Fruit fly (Drosophila melanogaster) whole organism, prepupa: Measurements from ENCODE around the gene CG44227.

Source experiments
- CG6854 ChIP-seq: fragments of 200-800 bp; sonication (Bioruptor generic); optimal IDR thresholded peaks from 2 replicates; lab custom pipeline; 2017; ENCODE audit warnings: missing biosample characterization, mild to moderate bottlenecking, missing genetic modification characterization
- achi ChIP-seq: fragments of 200-800 bp; sonication (Bioruptor generic); optimal IDR thresholded peaks from 3 replicates; lab custom pipeline; 2016; ENCODE audit warnings: missing biosample characterization, missing genetic modification characterization
- lz ChIP-seq: fragments of 200-800 bp; sonication (Bioruptor generic); optimal IDR thresholded peaks from 3 replicates; lab custom pipeline; 2016; ENCODE audit warnings: missing biosample characterization, missing genetic modification characterization

DNA sequence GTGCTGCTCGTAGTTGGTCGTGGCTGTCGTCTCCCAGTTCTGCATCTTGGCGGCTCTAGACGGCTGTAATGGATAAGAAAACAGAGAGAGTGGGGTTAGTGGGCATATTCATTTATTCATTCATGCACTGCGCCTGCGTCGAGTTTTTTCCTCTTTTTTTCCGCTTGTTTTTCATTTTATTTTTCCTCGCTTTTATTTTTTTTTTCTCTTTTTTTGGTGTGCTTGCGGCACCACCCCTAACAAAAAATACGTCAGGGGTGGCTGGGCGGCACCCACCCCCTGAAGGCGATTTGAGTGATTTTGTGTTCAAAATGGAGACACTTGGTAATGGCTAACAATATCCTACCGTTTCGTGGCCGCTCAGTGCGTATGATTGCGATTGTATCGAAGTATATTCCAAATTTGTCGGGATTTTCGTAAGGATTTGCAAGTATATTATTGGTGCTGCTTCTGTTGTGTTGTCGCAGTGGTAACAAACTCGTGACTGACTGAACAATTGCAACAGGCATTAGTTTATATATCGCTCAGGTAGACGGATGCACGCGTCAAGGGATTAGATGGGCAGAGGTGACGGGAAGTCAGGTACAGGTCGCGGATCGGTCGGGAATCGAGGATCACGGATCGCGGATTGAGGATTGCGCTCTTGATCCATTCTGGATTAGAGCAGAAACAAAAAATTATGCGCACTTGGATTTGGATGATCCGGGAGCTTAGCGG, 9.3 kb upstream of the CG44227 start:
- no peak for TF ChIP-seq lz (GFP tag; lab: Kevin White, UChicago)
- peak; percentile 79 for TF ChIP-seq achi (GFP tag; lab: Kevin White, UChicago)
- no peak for TF ChIP-seq CG6854 (GFP tag; lab: Kevin White, UChicago)
